Worm (Caenorhabditis elegans): ENCODE data around the gene Y43F8B.3.

ce11 chrV:19491302-19491701 lies 11.6 kb upstream of the Y43F8B.3 start, which contains the start of gene Y43F8B.29:
- TF ChIP-seq med-1 (GFP tag; optimal IDR thresholded peaks at IDR 0.05; ENCODE audit: insufficient read depth) = no peak
- no peak for TF ChIP-seq flt-1 (GFP tag; IDR thresholded peaks at IDR 0.05)
